Fruit fly (Drosophila melanogaster): ENCODE results near the gene Gr10a.

- TF ChIP-seq pfk (GFP tag; optimal IDR thresholded peaks at IDR 0.05) (no peak), chif (GFP tag; optimal IDR thresholded peaks at IDR 0.05) (no peak), z (GFP tag; IDR thresholded peaks at IDR 0.05) (no peak), CG12942 (GFP tag; optimal IDR thresholded peaks at IDR 0.05) (no peak), vvl (GFP tag; IDR thresholded peaks at IDR 0.05) (no peak), chn (GFP tag; optimal IDR thresholded peaks at IDR 0.05) (no peak), Hr78 (GFP tag; optimal IDR thresholded peaks at IDR 0.05) (no peak)
Observed at dm6 chrX:11372764-11373712, 44.2 kb downstream of the Gr10a start.
